Worm (Caenorhabditis elegans) whole organism, early embryonic: Measurements from ENCODE around the gene phb-2.

ENCODE experiments used
- B0310.2 ChIP-seq: sonication (generic microtip); optimal IDR thresholded peaks from 2 replicates; lab custom pipeline; 2016; ENCODE audit warnings: mild to moderate bottlenecking, missing genetic modification characterization, missing compliant biosample characterization
- F13C5.2 ChIP-seq: sonication (generic microtip); optimal IDR thresholded peaks from 2 replicates; lab custom pipeline; 2017; ENCODE audit warnings: mild to moderate bottlenecking, missing genetic modification characterization, inconsistent platforms, missing compliant biosample characterization
- ama-1 ChIP-seq: fragments of 150-350 bp; optimal IDR thresholded peaks from 2 replicates; lab custom pipeline; 2014
- ceh-13 ChIP-seq: fragments of 200-800 bp; sonication (Bioruptor generic); optimal IDR thresholded peaks from 2 replicates; lab custom pipeline; 2018; ENCODE audit warnings: mild to moderate bottlenecking, missing genetic modification characterization, missing compliant biosample characterization
- ets-7 ChIP-seq: sonication (generic microtip); optimal IDR thresholded peaks from 2 replicates; lab custom pipeline; 2016; ENCODE audit warnings: missing genotype, missing genetic modification characterization, missing compliant biosample characterization
- hmg-4 ChIP-seq: fragments of 200-800 bp; sonication (Bioruptor generic); optimal IDR thresholded peaks from 2 replicates; lab custom pipeline; 2018; ENCODE audit warnings: mild to moderate bottlenecking, missing genetic modification characterization, missing compliant biosample characterization
- hnd-1 ChIP-seq: sonication (generic microtip); optimal IDR thresholded peaks from 2 replicates; lab custom pipeline; 2016; ENCODE audit warnings: missing genetic modification characterization, missing compliant biosample characterization
- pes-1 ChIP-seq: fragments of 200-800 bp; sonication (Bioruptor generic); IDR thresholded peaks from 2 replicates; pipeline ENCODE4 v1.3.6; 2022; ENCODE audit warnings: missing genetic modification reagents, missing genetic modification characterization, missing compliant biosample characterization
- scrt-1 ChIP-seq: fragments of 200-800 bp; sonication (Bioruptor generic); IDR thresholded peaks from 2 replicates; pipeline ENCODE4 v1.3.6; 2022; ENCODE audit warnings: missing genetic modification characterization, missing compliant biosample characterization
- sea-1 ChIP-seq: fragments of 200-800 bp; sonication (Bioruptor generic); conservative IDR thresholded peaks from 2 replicates; pipeline ENCODE4 v1.3.6; 2022; ENCODE audit warnings: missing genetic modification characterization, missing compliant biosample characterization
- tbx-37 ChIP-seq: fragments of 200-800 bp; sonication (Bioruptor generic); conservative IDR thresholded peaks from 2 replicates; pipeline ENCODE4 v1.3.6; 2022; ENCODE audit warnings: missing genetic modification reagents, missing genetic modification characterization, missing compliant biosample characterization

- TF ChIP-seq ets-7 (no peak), hnd-1 (tag; lab: Kevin White, UChicago) (no peak), scrt-1 (GFP tag; lab: Robert Waterston, UW) (no peak), tbx-37 (GFP tag; lab: Robert Waterston, UW) (no peak), B0310.2 (tag; lab: Kevin White, UChicago) (no peak), F13C5.2 (tag; lab: Kevin White, UChicago) (no peak), ama-1 (no peak), hmg-4 (GFP tag; lab: Kevin White, UChicago) (no peak), sea-1 (GFP tag; lab: Robert Waterston, UW) (no peak), ceh-13 (no peak), pes-1 (GFP tag; lab: Robert Waterston, UW) (no peak)
These were observed 28.7 kb upstream of the phb-2 start, which contains the start of gene C30B5.6 for ce11 chrII:6222558-6222957.
